Worm (Caenorhabditis elegans): ENCODE measurements around the gene ttr-6.

The ttr-6 gene

ce11 chrX:6572987-6573386 lies 23.9 kb downstream of the ttr-6 start:
- no peak for TF ChIP-seq W03F9.2 (tag; optimal IDR thresholded peaks at IDR 0.05)
- TF ChIP-seq dao-5 (tag; optimal IDR thresholded peaks at IDR 0.05) = no peak
- no peak for TF ChIP-seq him-1 (tag; optimal IDR thresholded peaks at IDR 0.05)

DNA sequence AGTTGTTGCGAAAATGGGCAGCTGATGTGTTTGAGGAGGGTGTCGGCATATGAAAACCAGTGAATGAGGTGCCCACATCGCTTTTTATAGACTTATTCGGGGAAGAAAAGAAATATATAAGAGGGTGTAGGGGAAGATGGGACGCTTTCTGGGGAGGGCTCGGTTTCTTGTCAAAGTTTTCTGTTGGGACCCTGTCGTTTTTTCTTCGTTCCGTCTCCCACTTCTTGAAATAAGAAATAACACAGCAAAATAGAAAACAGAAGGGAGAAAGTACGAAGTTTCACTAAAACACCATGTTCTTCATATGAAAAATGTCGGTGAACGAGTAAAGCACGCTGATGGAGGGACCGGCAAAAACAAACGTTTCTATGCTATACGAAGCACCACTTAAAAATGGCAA lies 27.3 kb downstream of the ttr-6 start, which contains the start of gene dop-3:
Gene dop-3 (minus strand): TSS at position 101 of the 400 bp plus-strand sequence.
- TF ChIP-seq him-1 (tag; optimal IDR thresholded peaks at IDR 0.05) (no peak), W03F9.2 (tag; optimal IDR thresholded peaks at IDR 0.05) (no peak), dao-5 (tag; optimal IDR thresholded peaks at IDR 0.05) (no peak)

DNA sequence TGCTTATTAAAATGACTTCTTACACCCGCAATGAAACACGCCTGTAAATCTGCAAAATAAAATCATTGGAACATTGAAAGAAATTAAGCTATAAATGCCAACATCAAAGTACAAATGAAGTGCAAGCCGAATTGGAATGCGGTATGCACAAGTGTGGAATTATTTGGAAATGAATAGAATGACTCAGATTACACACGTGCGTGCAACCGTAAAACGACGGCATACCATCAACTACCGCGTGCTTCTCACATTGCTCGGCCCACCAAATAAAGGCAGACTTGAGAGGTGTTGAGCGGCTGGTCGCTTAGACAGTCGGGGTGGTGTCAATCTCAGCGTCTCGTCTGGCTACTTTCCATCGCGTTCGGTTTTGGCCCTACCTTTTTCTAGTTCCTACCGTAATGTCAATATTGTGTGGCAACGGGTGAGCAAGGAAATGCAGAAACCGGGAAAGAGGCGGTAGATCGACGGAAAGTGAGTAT lies 34.5 kb downstream of the ttr-6 start, which contains the start of gene aaim-1:
Gene aaim-1 (minus strand): TSS at position 51 of the 479 bp plus-strand sequence.
- TF ChIP-seq W03F9.2 (tag; optimal IDR thresholded peaks at IDR 0.05) = no peak

DNA sequence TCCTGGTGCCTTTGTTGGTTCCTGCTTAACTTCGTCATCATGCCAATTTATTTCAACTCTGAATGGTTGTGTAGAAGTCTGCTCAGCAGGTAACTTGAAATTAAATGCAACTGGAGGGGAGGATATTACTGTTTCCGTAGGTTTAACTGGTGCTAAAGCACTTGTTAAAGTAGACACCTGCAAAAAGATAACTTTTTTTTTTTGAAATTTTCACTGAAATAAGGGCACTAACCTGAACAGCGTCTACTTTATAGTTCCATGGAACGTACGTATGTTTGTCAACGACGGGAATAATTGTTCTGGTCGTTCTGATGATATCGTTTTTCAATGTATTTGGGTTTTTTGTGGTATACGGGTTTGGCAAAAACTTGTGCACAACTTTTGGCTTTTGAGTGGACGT lies 36.4 kb downstream of the ttr-6 start:
- no peak for TF ChIP-seq dao-5 (tag; optimal IDR thresholded peaks at IDR 0.05)
- no peak for TF ChIP-seq him-1 (tag; optimal IDR thresholded peaks at IDR 0.05)
- TF ChIP-seq W03F9.2 (tag; optimal IDR thresholded peaks at IDR 0.05) = no peak

DNA sequence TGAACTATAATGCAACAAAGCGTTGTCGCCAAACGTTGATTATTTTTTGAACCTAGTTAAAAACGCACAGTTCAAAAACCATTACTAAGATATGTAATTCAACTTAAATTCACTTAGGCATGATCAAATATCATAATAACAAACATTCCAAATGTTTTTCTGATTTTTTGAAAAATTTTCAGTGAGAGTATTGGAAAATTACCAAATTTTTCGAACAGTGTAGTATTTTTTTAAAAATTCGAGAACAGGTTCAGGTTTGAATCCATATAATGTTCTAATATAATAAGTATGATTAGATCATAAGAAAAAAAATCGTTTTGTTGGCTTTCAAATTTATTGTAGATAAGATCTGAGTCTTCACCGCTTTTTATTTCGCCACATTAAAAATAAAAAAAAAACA lies 43.3 kb downstream of the ttr-6 start:
- no peak for TF ChIP-seq W03F9.2 (tag; optimal IDR thresholded peaks at IDR 0.05)

DNA sequence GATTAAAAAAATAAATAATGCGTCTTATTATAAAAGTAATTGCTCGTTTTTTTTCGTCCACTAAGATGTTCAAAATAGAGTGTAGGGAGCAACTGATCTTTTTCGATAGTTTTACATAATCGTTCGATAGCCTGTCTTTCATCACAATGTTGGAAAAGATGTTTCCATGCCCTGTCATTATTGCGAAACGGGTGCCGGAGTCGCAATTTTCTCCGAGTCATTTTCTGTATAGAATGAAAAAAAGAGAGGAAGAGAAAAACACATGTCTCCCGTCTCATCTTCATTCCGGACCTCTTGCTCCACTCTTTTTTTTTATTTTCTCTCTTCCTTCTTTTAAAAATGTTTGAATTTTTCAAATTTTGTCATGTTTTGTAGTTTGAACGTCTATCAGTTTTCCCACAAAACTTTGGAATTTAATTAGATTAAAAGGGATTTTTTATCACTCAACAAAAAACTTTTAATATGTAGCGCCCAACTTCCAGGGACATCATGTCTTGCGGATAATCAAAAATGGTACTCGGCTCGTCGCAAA lies 44.0 kb downstream of the ttr-6 start, which contains the start of gene svh-2:
Gene svh-2 (plus strand): TSS at position 482 of the 532 bp plus-strand sequence.
- no peak for TF ChIP-seq dao-5 (tag; optimal IDR thresholded peaks at IDR 0.05)
- TF ChIP-seq W03F9.2 (tag; optimal IDR thresholded peaks at IDR 0.05) = no peak
- TF ChIP-seq him-1 (tag; optimal IDR thresholded peaks at IDR 0.05) = no peak

- no peak for TF ChIP-seq dao-5 (tag; optimal IDR thresholded peaks at IDR 0.05)
- no peak for TF ChIP-seq W03F9.2 (tag; optimal IDR thresholded peaks at IDR 0.05)
- TF ChIP-seq him-1 (tag; optimal IDR thresholded peaks at IDR 0.05) = no peak
These were observed 45.2 kb downstream of the ttr-6 start for ce11 chrX:6551679-6552078.

DNA sequence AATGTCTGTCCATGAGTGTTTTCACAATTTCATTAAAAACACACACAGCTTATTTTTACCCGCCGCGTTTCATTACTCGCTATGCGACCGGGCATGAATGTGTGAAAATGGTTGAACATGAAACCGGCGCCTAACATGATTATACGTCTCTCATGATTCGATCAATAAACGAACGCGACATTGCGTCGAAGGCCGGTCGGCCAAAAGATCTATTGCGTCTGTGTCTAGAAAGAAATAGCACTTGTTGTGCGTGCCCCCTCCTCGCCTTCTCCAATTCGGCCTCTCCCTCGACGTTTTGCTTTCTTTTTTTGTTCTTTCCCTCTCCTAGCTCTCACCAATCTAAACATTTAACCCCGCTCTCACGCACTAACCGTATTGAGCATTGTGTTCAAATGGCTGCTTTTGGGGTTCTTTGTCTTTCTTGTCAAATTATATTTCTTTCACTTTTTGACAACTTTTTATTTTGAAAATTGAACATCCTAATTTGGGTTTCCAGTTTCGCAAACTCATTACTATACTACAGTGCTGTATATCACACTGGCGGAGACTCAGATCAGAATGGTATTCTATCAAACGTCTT lies 45.8 kb downstream of the ttr-6 start:
- TF ChIP-seq W03F9.2 (tag; optimal IDR thresholded peaks at IDR 0.05) (no peak), dao-5 (tag; optimal IDR thresholded peaks at IDR 0.05) (no peak), him-1 (tag; optimal IDR thresholded peaks at IDR 0.05) (no peak)
